Worm (Caenorhabditis elegans): ENCODE measurements around the gene gcy-3.

- TF ChIP-seq dao-5 (tag; optimal IDR thresholded peaks at IDR 0.05) (no peak), him-1 (tag; optimal IDR thresholded peaks at IDR 0.05) (no peak)
Observed at ce11 chrII:9542785-9543184, 35.7 kb upstream of the gcy-3 start, which contains the start of gene sra-4.
